Fruit fly (Drosophila melanogaster) whole organism, embryonic: ENCODE measurements around the gene CG4456.

Experiments used
- Atf6 ChIP-seq: fragments of 200-800 bp; sonication (Bioruptor generic); IDR thresholded peaks from 2 replicates; pipeline ENCODE4 v1.3.6; 2022; ENCODE audit warnings: missing biosample characterization, missing genetic modification characterization
- B-H2 ChIP-seq: fragments of 200-800 bp; sonication (Bioruptor generic); optimal IDR thresholded peaks from 2 replicates; lab custom pipeline; 2018; ENCODE audit warnings: missing biosample characterization, mild to moderate bottlenecking, missing genetic modification characterization
- CG10979 ChIP-seq: fragments of 200-800 bp; sonication (Bioruptor generic); optimal IDR thresholded peaks from 2 replicates; lab custom pipeline; 2018; ENCODE audit warnings: missing biosample characterization, mild to moderate bottlenecking, missing genetic modification characterization, moderate library complexity
- CG12071 ChIP-seq: fragments of 200-800 bp; sonication (Bioruptor generic); optimal IDR thresholded peaks from 3 replicates; lab custom pipeline; 2018; ENCODE audit warnings: missing biosample characterization, mild to moderate bottlenecking, missing genetic modification characterization
- CG12942 ChIP-seq: fragments of 200-800 bp; sonication (Bioruptor generic); optimal IDR thresholded peaks from 3 replicates; lab custom pipeline; 2016; ENCODE audit warnings: missing biosample characterization, missing genetic modification characterization
- CG14860 ChIP-seq: fragments of 200-800 bp; sonication (Bioruptor generic); IDR thresholded peaks from 3 replicates; pipeline ENCODE4 v1.3.6; 2022; ENCODE audit warnings: missing biosample characterization, missing genetic modification characterization; ENCODE audit not compliant: partially characterized antibody
- CG15696 ChIP-seq: fragments of 200-800 bp; sonication (Bioruptor generic); optimal IDR thresholded peaks from 2 replicates; lab custom pipeline; 2019; ENCODE audit warnings: missing biosample characterization, mild to moderate bottlenecking, missing genetic modification characterization, moderate library complexity
- CG17385 ChIP-seq: fragments of 200-800 bp; sonication (Bioruptor generic); optimal IDR thresholded peaks from 3 replicates; lab custom pipeline; 2018; ENCODE audit warnings: missing biosample characterization, mild to moderate bottlenecking, missing genetic modification characterization
- CG17912 ChIP-seq: fragments of 200-800 bp; sonication (Bioruptor generic); optimal IDR thresholded peaks from 2 replicates; lab custom pipeline; 2018; ENCODE audit warnings: missing biosample characterization, mild to moderate bottlenecking, missing genetic modification characterization
- CG18619 ChIP-seq: fragments of 200-800 bp; sonication (Bioruptor generic); optimal IDR thresholded peaks from 3 replicates; lab custom pipeline; 2017; ENCODE audit warnings: missing biosample characterization, mild to moderate bottlenecking, missing genetic modification characterization
- CG2199 ChIP-seq: fragments of 200-800 bp; sonication (Bioruptor generic); IDR thresholded peaks from 3 replicates; pipeline ENCODE4 v1.3.6; 2022; ENCODE audit warnings: missing biosample characterization, missing genetic modification characterization
- CG32532 ChIP-seq: fragments of 200-800 bp; sonication (Bioruptor generic); IDR thresholded peaks from 2 replicates; pipeline ENCODE4 v1.3.6; 2022; ENCODE audit warnings: missing biosample characterization, missing genetic modification characterization
- CG34224 ChIP-seq: fragments of 200-800 bp; sonication (Bioruptor generic); IDR thresholded peaks from 3 replicates; pipeline ENCODE4 v1.3.6; 2022; ENCODE audit warnings: missing biosample characterization, missing genetic modification characterization; ENCODE audit not compliant: partially characterized antibody
- CG5180 ChIP-seq: fragments of 200-800 bp; sonication (Bioruptor generic); optimal IDR thresholded peaks from 3 replicates; lab custom pipeline; 2017; ENCODE audit warnings: missing biosample characterization, missing genetic modification characterization, mild to moderate bottlenecking, moderate library complexity, missing genetic modification reagents
- CG6683 ChIP-seq: fragments of 200-800 bp; sonication (Bioruptor generic); optimal IDR thresholded peaks from 2 replicates; lab custom pipeline; 2017; ENCODE audit warnings: missing biosample characterization, mild to moderate bottlenecking, missing genetic modification characterization, missing genetic modification reagents
- CG8281 ChIP-seq: fragments of 200-800 bp; sonication (Bioruptor generic); optimal IDR thresholded peaks from 2 replicates; lab custom pipeline; 2018; ENCODE audit warnings: missing biosample characterization, mild to moderate bottlenecking, missing genetic modification characterization, moderate library complexity
- CG8359 ChIP-seq: fragments of 200-800 bp; sonication (Bioruptor generic); optimal IDR thresholded peaks from 2 replicates; lab custom pipeline; 2017; ENCODE audit warnings: missing biosample characterization, mild to moderate bottlenecking, missing genetic modification characterization, borderline replicate concordance
- CoRest ChIP-seq: fragments of 200-800 bp; sonication (Bioruptor generic); optimal IDR thresholded peaks from 3 replicates; lab custom pipeline; 2018; ENCODE audit warnings: missing biosample characterization, mild to moderate bottlenecking, missing genetic modification characterization, moderate library complexity
- HLH3B ChIP-seq: fragments of 200-800 bp; sonication (Bioruptor generic); IDR thresholded peaks from 2 replicates; pipeline ENCODE4 v1.3.6; 2022; ENCODE audit warnings: missing biosample characterization, missing genetic modification characterization
- Hr3 ChIP-seq: fragments of 200-800 bp; sonication (Bioruptor generic); optimal IDR thresholded peaks from 3 replicates; lab custom pipeline; 2016; ENCODE audit warnings: missing biosample characterization, missing genetic modification characterization
- Hr39 ChIP-seq: fragments of >200 bp; optimal IDR thresholded peaks from 2 replicates; lab custom pipeline; 2017
- Kr ChIP-seq: fragments of 200-800 bp; sonication (Bioruptor generic); optimal IDR thresholded peaks from 2 replicates; lab custom pipeline; 2017; ENCODE audit warnings: missing biosample characterization, mild to moderate bottlenecking, missing genetic modification characterization
- Nf-YA ChIP-seq: fragments of 200-800 bp; sonication (Bioruptor generic); IDR thresholded peaks from 2 replicates; pipeline ENCODE4 v1.3.6; 2022; ENCODE audit warnings: missing biosample characterization, missing genetic modification characterization
- Nf-YB ChIP-seq: fragments of 200-800 bp; sonication (Bioruptor generic); optimal IDR thresholded peaks from 3 replicates; lab custom pipeline; 2019; ENCODE audit warnings: missing biosample characterization, mild to moderate bottlenecking, missing genetic modification characterization, moderate library complexity
- Ptx1 ChIP-seq: fragments of 200-800 bp; sonication (Bioruptor generic); IDR thresholded peaks from 2 replicates; pipeline ENCODE4 v1.3.6; 2022; ENCODE audit warnings: missing biosample characterization, missing genetic modification characterization
- Scr ChIP-seq: fragments of 200-800 bp; sonication (Bioruptor generic); IDR thresholded peaks from 2 replicates; pipeline ENCODE4 v1.3.6; 2022; ENCODE audit warnings: missing biosample characterization, missing genetic modification characterization; ENCODE audit not compliant: partially characterized antibody
- Trl ChIP-seq, 3 experiments: fragments of >200 bp in 2 of 3; fragments of 200-800 bp in 1 of 3; sonication (Bioruptor generic) in 1 of 3; optimal IDR thresholded peaks; 2 replicates in 1 of 3; 3 replicates in 2 of 3; lab custom pipeline; 2016 to 2017; ENCODE audit warnings: missing biosample characterization in 1 of 3, missing genetic modification characterization in 1 of 3
- caup ChIP-seq: fragments of 200-800 bp; sonication (Bioruptor generic); optimal IDR thresholded peaks from 3 replicates; lab custom pipeline; 2017; ENCODE audit warnings: missing biosample characterization, mild to moderate bottlenecking, missing genetic modification characterization, moderate library complexity; ENCODE audit not compliant: severe bottlenecking
- dm ChIP-seq: fragments of 200-800 bp; sonication (Bioruptor generic); optimal IDR thresholded peaks from 3 replicates; lab custom pipeline; 2016; ENCODE audit warnings: missing biosample characterization, missing genetic modification characterization
- gfzf ChIP-seq: fragments of 200-800 bp; sonication (Bioruptor generic); optimal IDR thresholded peaks from 2 replicates; lab custom pipeline; 2016; ENCODE audit warnings: missing biosample characterization, mild to moderate bottlenecking, missing genetic modification characterization, moderate library complexity
- maf-S ChIP-seq: fragments of 200-800 bp; sonication (Bioruptor generic); optimal IDR thresholded peaks from 2 replicates; lab custom pipeline; 2016; ENCODE audit warnings: missing biosample characterization, missing genetic modification characterization
- org-1 ChIP-seq: fragments of 200-800 bp; sonication (Bioruptor generic); optimal IDR thresholded peaks from 2 replicates; lab custom pipeline; 2017; ENCODE audit warnings: missing biosample characterization, missing genetic modification characterization
- p53 ChIP-seq: fragments of 200-800 bp; sonication (Bioruptor generic); optimal IDR thresholded peaks from 2 replicates; lab custom pipeline; 2016; ENCODE audit warnings: missing biosample characterization, missing genetic modification characterization
- psq ChIP-seq: fragments of 200-800 bp; sonication (Bioruptor generic); optimal IDR thresholded peaks from 2 replicates; lab custom pipeline; 2017; ENCODE audit warnings: missing biosample characterization, missing genetic modification characterization
- rib ChIP-seq: fragments of 200-800 bp; sonication (Bioruptor generic); IDR thresholded peaks from 2 replicates; pipeline ENCODE4 v1.3.6; 2022; ENCODE audit warnings: missing biosample characterization, missing genetic modification characterization
- run ChIP-seq: fragments of 200-800 bp; sonication (Bioruptor generic); optimal IDR thresholded peaks from 3 replicates; lab custom pipeline; 2018; ENCODE audit warnings: missing biosample characterization, mild to moderate bottlenecking, missing genetic modification characterization
- seq ChIP-seq: fragments of 200-800 bp; sonication (Bioruptor generic); IDR thresholded peaks from 2 replicates; pipeline ENCODE4 v1.3.6; 2022; ENCODE audit warnings: missing biosample characterization, missing genetic modification characterization
- sisA ChIP-seq: fragments of 200-800 bp; sonication (Bioruptor generic); IDR thresholded peaks from 2 replicates; pipeline ENCODE4 v1.3.6; 2022; ENCODE audit warnings: missing biosample characterization, missing genetic modification characterization
- ssp ChIP-seq: fragments of 200-800 bp; sonication (Bioruptor generic); IDR thresholded peaks from 2 replicates; pipeline ENCODE4 v1.3.6; 2022; ENCODE audit warnings: missing biosample characterization, missing genetic modification characterization
- tgo ChIP-seq: fragments of 200-800 bp; sonication (Bioruptor generic); IDR thresholded peaks from 3 replicates; pipeline ENCODE4 v1.3.6; 2022; ENCODE audit warnings: missing biosample characterization, missing genetic modification characterization
- vnd ChIP-seq: fragments of 200-800 bp; sonication (Bioruptor generic); IDR thresholded peaks from 3 replicates; pipeline ENCODE4 v1.3.6; 2022; ENCODE audit warnings: missing biosample characterization, missing genetic modification characterization; ENCODE audit not compliant: partially characterized antibody

The CG4456 gene

DNA sequence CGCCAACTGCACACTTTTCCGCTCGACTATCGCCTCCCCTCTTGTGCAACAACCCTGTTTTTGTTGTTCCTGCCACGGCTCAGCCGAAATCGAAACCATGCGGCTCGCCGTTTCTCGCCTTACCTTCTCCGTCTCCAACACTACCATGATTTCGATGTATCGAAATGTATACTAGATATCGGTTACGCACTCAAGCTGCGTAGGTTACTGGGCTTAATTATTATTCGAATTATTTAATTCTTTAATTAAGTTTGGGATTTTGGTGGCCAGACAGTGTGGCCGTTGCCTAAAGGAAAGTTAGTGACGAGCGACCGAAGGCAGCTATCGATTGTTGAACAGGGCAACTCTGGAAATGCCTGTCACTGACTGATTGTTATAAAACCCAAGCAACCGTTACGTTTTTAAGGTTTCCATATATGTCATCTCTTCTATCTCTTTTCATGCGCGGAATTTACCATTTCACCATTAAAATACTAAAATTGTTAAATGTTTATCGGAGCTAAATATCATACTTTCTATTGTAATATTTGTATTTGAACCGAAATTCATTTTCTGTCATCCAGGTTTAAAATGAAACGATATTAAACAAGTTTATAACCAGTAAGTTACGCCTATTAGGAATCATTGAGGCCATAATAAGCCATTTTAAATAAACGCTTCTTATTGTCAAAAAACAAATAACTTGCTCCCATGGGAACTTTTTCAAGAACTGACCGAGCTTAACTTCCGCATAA, 29.8 kb downstream of the CG4456 start, which contains the start of gene eIF4E1 (continued):
- TF ChIP-seq Trl (optimal IDR thresholded peaks at IDR 0.05; lab: Kevin White, UChicago) = peak in 1 of 2 experiments; percentile 74
- no peak for TF ChIP-seq Trl (GFP tag; optimal IDR thresholded peaks at IDR 0.05; lab: Kevin White, UChicago)
- peak; percentile 76 for TF ChIP-seq Scr (GFP tag; lab: Robert Waterston, UW)
- peak; percentile 74; the same call in 2 of the 3 replicates for TF ChIP-seq vnd (GFP tag; lab: Robert Waterston, UW)
- no peak for TF ChIP-seq org-1 (GFP tag; lab: Kevin White, UChicago)
- no peak for TF ChIP-seq tgo
- TF ChIP-seq rib = no peak
- no peak for TF ChIP-seq CG12071
- no peak for TF ChIP-seq CG18619 (GFP tag; lab: Kevin White, UChicago)
- TF ChIP-seq B-H2 (GFP tag; lab: Kevin White, UChicago) = peak; percentile 2
- TF ChIP-seq CG14860 (GFP tag; lab: Robert Waterston, UW) = peak; percentile 36; the same call in 2 of the 3 replicates
- peak; percentile 58 for TF ChIP-seq CG34224 (GFP tag; lab: Robert Waterston, UW)
- no peak for TF ChIP-seq run (tag; lab: Kevin White, UChicago)
- no peak for TF ChIP-seq Hr39 (lab: Kevin White, UChicago)
- TF ChIP-seq CG8359 = no peak
- TF ChIP-seq Nf-YB = no peak
- peak; percentile 29 for TF ChIP-seq CG17912 (GFP tag; lab: Kevin White, UChicago)
- no peak for TF ChIP-seq CG12942 (GFP tag; lab: Kevin White, UChicago)
- peak; percentile 61 for TF ChIP-seq dm (GFP tag; lab: Kevin White, UChicago)
- TF ChIP-seq CG5180 (GFP tag; lab: Kevin White, UChicago) = no peak
- TF ChIP-seq CoRest (tag; lab: Kevin White, UChicago) = peak; percentile 61
- 0 out of 2 replicates have a peak, but pooled peaks have one; percentile 5 for TF ChIP-seq Nf-YA (GFP tag; lab: Robert Waterston, UW)
- TF ChIP-seq sisA (GFP tag; lab: Robert Waterston, UW) = peak; percentile 29; the same call in 1 of the 2 replicates
- no peak for TF ChIP-seq CG10979 (tag; lab: Kevin White, UChicago)
- TF ChIP-seq CG32532 (GFP tag; lab: Robert Waterston, UW) = no peak
- no peak for TF ChIP-seq HLH3B (GFP tag; lab: Robert Waterston, UW)
- no peak for TF ChIP-seq p53 (GFP tag; lab: Kevin White, UChicago)
- peak; percentile 75 for TF ChIP-seq gfzf
- TF ChIP-seq maf-S (GFP tag; lab: Kevin White, UChicago) = peak; percentile 2
- no peak for TF ChIP-seq Ptx1 (GFP tag; lab: Robert Waterston, UW)
- TF ChIP-seq ssp (GFP tag; lab: Robert Waterston, UW) = peak; percentile 38
- no peak for TF ChIP-seq CG6683 (GFP tag; lab: Kevin White, UChicago)
- TF ChIP-seq CG15696 (tag; lab: Kevin White, UChicago) = peak; percentile 8
- TF ChIP-seq CG2199 (GFP tag; lab: Robert Waterston, UW) = peak; percentile 84; the same call in 2 of the 3 replicates
- no peak for TF ChIP-seq Atf6 (GFP tag; lab: Robert Waterston, UW)
- no peak for TF ChIP-seq psq
- no peak for TF ChIP-seq caup
- TF ChIP-seq seq = no peak
- no peak for TF ChIP-seq CG8281 (tag; lab: Kevin White, UChicago)
- TF ChIP-seq CG17385 = no peak
- TF ChIP-seq Hr3 (GFP tag; lab: Kevin White, UChicago) = no peak
- TF ChIP-seq Kr = no peak
